Worm (Caenorhabditis elegans) whole organism, midembryonic: ENCODE data around the gene odr-10.
A peak's percentile ranks its signal among the peaks of the same experiment; 100 is the strongest.

Experiments used
- T22C8.4 ChIP-seq: fragments of 200-800 bp; sonication (Bioruptor generic); IDR thresholded peaks from 2 replicates; pipeline ENCODE4 v1.3.6; 2022; ENCODE audit warnings: missing genetic modification characterization, missing compliant biosample characterization
- cog-1 ChIP-seq: sonication (generic microtip); optimal IDR thresholded peaks from 2 replicates; lab custom pipeline; 2016; ENCODE audit warnings: missing genetic modification characterization, missing compliant biosample characterization
- flt-1 ChIP-seq: fragments of 200-800 bp; sonication (Bioruptor generic); IDR thresholded peaks from 2 replicates; pipeline ENCODE4 v1.3.6; 2022; ENCODE audit warnings: missing genetic modification characterization, missing compliant biosample characterization
- klf-2 ChIP-seq: fragments of 200-800 bp; sonication (Bioruptor generic); conservative IDR thresholded peaks from 2 replicates; pipeline ENCODE4 v1.3.6; 2022; ENCODE audit warnings: missing genetic modification reagents, missing genetic modification characterization, missing compliant biosample characterization
- med-1 ChIP-seq: sonication (generic microtip); optimal IDR thresholded peaks from 2 replicates; lab custom pipeline; 2017; ENCODE audit warnings: missing genetic modification characterization, mild to moderate bottlenecking, missing compliant biosample characterization, antibody characterized with exemption, missing genetic modification reagents; ENCODE audit not compliant: insufficient read depth
- ref-1 ChIP-seq: fragments of 200-800 bp; sonication (Bioruptor generic); conservative IDR thresholded peaks from 2 replicates; pipeline ENCODE4 v1.3.6; 2022; ENCODE audit warnings: missing genetic modification reagents, missing genetic modification characterization, missing compliant biosample characterization
- tab-1 ChIP-seq: fragments of 200-800 bp; sonication (Bioruptor generic); IDR thresholded peaks from 2 replicates; pipeline ENCODE4 v1.3.6; 2022; ENCODE audit warnings: missing genetic modification characterization, missing compliant biosample characterization
- ztf-23 ChIP-seq: fragments of 200-800 bp; sonication (Bioruptor generic); IDR thresholded peaks from 2 replicates; pipeline ENCODE4 v1.3.6; 2022; ENCODE audit warnings: missing genetic modification reagents, missing genetic modification characterization, missing compliant biosample characterization
- ztf-29 ChIP-seq: fragments of 200-800 bp; sonication (Bioruptor generic); IDR thresholded peaks from 2 replicates; pipeline ENCODE4 v1.3.6; 2022; ENCODE audit warnings: missing genetic modification reagents, missing genetic modification characterization, missing compliant biosample characterization

Gene odr-10

DNA sequence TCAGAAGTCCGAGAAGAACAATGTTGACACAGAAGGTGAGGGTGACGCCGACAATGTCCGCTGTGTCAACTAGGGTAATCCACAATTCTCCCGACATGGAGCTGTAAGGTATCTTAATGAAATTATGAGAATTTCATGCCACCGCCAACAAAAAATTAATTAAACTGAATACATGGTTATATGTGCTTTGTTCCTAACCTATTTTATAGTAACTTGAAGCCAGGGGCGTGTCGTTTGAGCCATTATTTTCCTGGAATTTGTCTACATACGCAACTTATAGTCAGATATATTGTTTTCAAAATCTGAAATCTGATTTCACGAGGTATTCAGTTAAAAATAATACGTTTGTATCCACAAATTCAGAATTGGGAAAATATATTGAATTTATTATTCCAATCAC lies at the start of gene odr-10:
TSS of gene odr-10 (minus strand) at position 101 of the 400 bp plus-strand sequence.
- TF ChIP-seq T22C8.4 (GFP tag; lab: Robert Waterston, UW) (no peak), ref-1 (GFP tag; lab: Robert Waterston, UW) (no peak), ztf-23 (no peak), tab-1 (GFP tag; lab: Robert Waterston, UW) (no peak), ztf-29 (GFP tag; lab: Robert Waterston, UW) (no peak), med-1 (GFP tag; lab: Kevin White, UChicago) (no peak), klf-2 (GFP tag; lab: Robert Waterston, UW) (no peak), cog-1 (tag; lab: Kevin White, UChicago) (no peak), flt-1 (GFP tag; lab: Robert Waterston, UW) (no peak)

DNA sequence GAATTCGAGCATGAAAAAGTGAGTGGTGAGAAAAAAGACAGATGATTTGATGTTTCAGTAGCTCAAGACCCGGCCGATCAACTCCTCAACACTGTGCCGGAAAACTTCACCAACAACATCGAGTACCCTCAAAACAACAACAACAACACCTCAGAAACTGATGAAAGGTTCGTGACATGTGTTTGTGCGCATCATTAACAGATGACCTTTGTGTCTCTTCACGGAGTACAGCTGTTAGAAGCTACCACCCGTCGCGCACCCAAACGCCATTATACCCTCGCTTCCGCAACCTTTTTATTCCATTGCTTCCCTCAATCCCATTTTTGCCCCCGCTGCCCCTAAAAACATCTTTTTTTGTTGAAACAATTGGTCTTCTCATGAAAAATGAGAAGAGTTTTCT lies 49.5 kb upstream of the odr-10 start:
- TF ChIP-seq ref-1 (GFP tag; lab: Robert Waterston, UW), result no peak
- no peak for TF ChIP-seq flt-1 (GFP tag; lab: Robert Waterston, UW)
- TF ChIP-seq klf-2 (GFP tag; lab: Robert Waterston, UW), result no peak
- no peak for TF ChIP-seq ztf-23
- TF ChIP-seq med-1 (GFP tag; lab: Kevin White, UChicago), result no peak
- TF ChIP-seq ztf-29 (GFP tag; lab: Robert Waterston, UW), result no peak
- no peak for TF ChIP-seq cog-1 (tag; lab: Kevin White, UChicago)
- TF ChIP-seq T22C8.4 (GFP tag; lab: Robert Waterston, UW), result no peak
- TF ChIP-seq tab-1 (GFP tag; lab: Robert Waterston, UW), result no peak

DNA sequence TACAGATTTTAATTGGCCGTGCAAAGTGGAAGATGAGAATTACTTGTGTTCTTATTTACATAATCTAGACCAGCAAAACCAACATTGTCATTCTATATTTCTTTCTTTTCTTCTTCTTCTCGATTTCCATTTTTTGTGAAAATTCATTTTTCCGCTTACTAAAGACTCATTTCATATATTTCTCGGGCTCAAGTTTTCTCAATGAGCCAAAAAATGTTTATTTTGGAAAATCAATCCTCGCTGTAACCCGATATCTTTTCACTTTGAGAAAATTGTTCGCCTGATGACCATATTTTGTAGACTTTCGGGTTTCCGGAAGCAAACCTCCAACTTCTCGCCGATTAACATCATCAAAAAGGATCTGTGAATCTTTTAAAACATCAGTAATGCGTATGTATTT lies 48.2 kb upstream of the odr-10 start, which contains the start of gene nhx-4:
TSS of gene nhx-4 (plus strand) at position 301 of the 400 bp plus-strand sequence.
- no peak for TF ChIP-seq ztf-23

DNA sequence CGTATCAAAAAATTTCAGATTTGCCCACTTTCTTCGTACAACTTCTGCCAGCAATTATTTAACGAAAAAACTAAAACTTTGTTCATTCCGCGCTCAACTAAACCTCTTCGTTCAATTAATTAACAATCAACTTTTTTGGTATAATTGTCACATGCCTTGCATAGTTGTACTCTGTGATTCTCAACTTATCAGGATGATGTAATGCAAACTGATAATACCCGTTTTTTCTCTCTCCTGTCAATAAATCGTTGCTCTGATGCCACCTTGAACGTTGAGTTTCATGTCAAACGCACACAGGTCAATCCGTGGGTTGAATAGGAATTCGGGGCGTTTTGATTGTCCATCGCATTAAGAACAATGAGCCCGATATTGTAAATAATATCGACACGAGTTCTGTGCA lies 39.8 kb upstream of the odr-10 start:
- no peak for TF ChIP-seq ztf-29 (GFP tag; lab: Robert Waterston, UW)
- TF ChIP-seq ztf-23, result no peak
- no peak for TF ChIP-seq tab-1 (GFP tag; lab: Robert Waterston, UW)
- TF ChIP-seq klf-2 (GFP tag; lab: Robert Waterston, UW), result no peak
- no peak for TF ChIP-seq flt-1 (GFP tag; lab: Robert Waterston, UW)

- no peak for TF ChIP-seq tab-1 (GFP tag; lab: Robert Waterston, UW)
- TF ChIP-seq med-1 (GFP tag; lab: Kevin White, UChicago), result no peak
- TF ChIP-seq cog-1 (tag; lab: Kevin White, UChicago), result no peak
- no peak for TF ChIP-seq T22C8.4 (GFP tag; lab: Robert Waterston, UW)
- no peak for TF ChIP-seq flt-1 (GFP tag; lab: Robert Waterston, UW)
- no peak for TF ChIP-seq klf-2 (GFP tag; lab: Robert Waterston, UW)
- no peak for TF ChIP-seq ztf-23
- TF ChIP-seq ztf-29 (GFP tag; lab: Robert Waterston, UW), result no peak
- no peak for TF ChIP-seq ref-1 (GFP tag; lab: Robert Waterston, UW)
Measured at ce11 chrX:6904064-6904771, 38.5 kb upstream of the odr-10 start, which contains the start of gene sid-5. Gene sid-5 (plus strand): TSS chrX:6904721.

ce11 chrX:6902958-6903357 lies 37.2 kb upstream of the odr-10 start:
- TF ChIP-seq ztf-23 (peak; percentile 90), tab-1 (GFP tag; lab: Robert Waterston, UW) (peak; percentile 82), klf-2 (GFP tag; lab: Robert Waterston, UW) (peak; percentile 85), T22C8.4 (GFP tag; lab: Robert Waterston, UW) (no peak; the same call in none of the 2 replicates), ref-1 (GFP tag; lab: Robert Waterston, UW) (peak; percentile 66; the same call in 1 of the 2 replicates), med-1 (GFP tag; lab: Kevin White, UChicago) (peak; percentile 19), cog-1 (tag; lab: Kevin White, UChicago) (peak; percentile 49), ztf-29 (GFP tag; lab: Robert Waterston, UW) (no peak; the same call in 1 of the 2 replicates), flt-1 (GFP tag; lab: Robert Waterston, UW) (peak; percentile 90)

ce11 chrX:6901078-6901477 lies 35.3 kb upstream of the odr-10 start, which contains the start of gene pes-23:
Gene pes-23 (plus strand): TSS chrX:6901378.
- TF ChIP-seq ztf-23 (no peak), T22C8.4 (GFP tag; lab: Robert Waterston, UW) (no peak), ztf-29 (GFP tag; lab: Robert Waterston, UW) (no peak), med-1 (GFP tag; lab: Kevin White, UChicago) (no peak), ref-1 (GFP tag; lab: Robert Waterston, UW) (no peak), tab-1 (GFP tag; lab: Robert Waterston, UW) (no peak), cog-1 (tag; lab: Kevin White, UChicago) (no peak), flt-1 (GFP tag; lab: Robert Waterston, UW) (no peak), klf-2 (GFP tag; lab: Robert Waterston, UW) (no peak)

- TF ChIP-seq klf-2 (GFP tag; lab: Robert Waterston, UW) (no peak), ztf-23 (no peak), cog-1 (tag; lab: Kevin White, UChicago) (no peak), tab-1 (GFP tag; lab: Robert Waterston, UW) (no peak), ztf-29 (GFP tag; lab: Robert Waterston, UW) (no peak), med-1 (GFP tag; lab: Kevin White, UChicago) (no peak), ref-1 (GFP tag; lab: Robert Waterston, UW) (no peak), T22C8.4 (GFP tag; lab: Robert Waterston, UW) (no peak), flt-1 (GFP tag; lab: Robert Waterston, UW) (no peak)
Measured at ce11 chrX:6899848-6900247, 34.1 kb upstream of the odr-10 start, which contains the start of gene F14B8.4. Gene F14B8.4 (minus strand): TSS chrX:6899948.

- no peak for TF ChIP-seq ztf-29 (GFP tag; lab: Robert Waterston, UW)
- TF ChIP-seq tab-1 (GFP tag; lab: Robert Waterston, UW), result no peak
- TF ChIP-seq med-1 (GFP tag; lab: Kevin White, UChicago), result no peak
- no peak for TF ChIP-seq klf-2 (GFP tag; lab: Robert Waterston, UW)
- TF ChIP-seq flt-1 (GFP tag; lab: Robert Waterston, UW), result no peak
- TF ChIP-seq cog-1 (tag; lab: Kevin White, UChicago), result no peak
- no peak for TF ChIP-seq ztf-23
- TF ChIP-seq T22C8.4 (GFP tag; lab: Robert Waterston, UW), result no peak
- TF ChIP-seq ref-1 (GFP tag; lab: Robert Waterston, UW), result no peak
Measured at ce11 chrX:6894104-6894503, 28.4 kb upstream of the odr-10 start.
